Worm (Caenorhabditis elegans): Measurements from ENCODE around the gene somi-1.

somi-1 gene

DNA sequence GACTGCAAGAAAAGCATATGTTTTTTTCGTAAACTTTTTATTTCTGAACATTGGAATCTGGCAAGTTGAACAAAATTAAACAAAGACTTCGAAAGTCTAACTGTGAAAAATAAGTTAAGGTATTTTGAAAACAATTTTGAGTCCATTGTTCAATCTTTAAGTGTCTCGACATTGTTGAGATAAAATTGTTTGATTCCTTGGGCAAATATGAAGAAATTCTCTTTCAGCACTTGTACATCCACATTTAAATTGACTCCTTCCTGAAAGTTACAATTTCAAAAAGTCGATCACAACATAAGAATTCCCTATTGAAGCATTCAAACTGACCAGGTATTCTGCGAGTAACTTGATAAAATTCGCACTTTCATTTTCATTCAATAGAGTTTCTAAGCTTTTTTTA, 24.9 kb upstream of the somi-1 start:
- TF ChIP-seq unc-39 (tag; optimal IDR thresholded peaks at IDR 0.05) (no peak), sem-2 (GFP tag; optimal IDR thresholded peaks at IDR 0.05) (no peak), nhr-237 (tag; optimal IDR thresholded peaks at IDR 0.05) (no peak), M03D4.4 (tag; optimal IDR thresholded peaks at IDR 0.05) (no peak), snpc-4 (tag; optimal IDR thresholded peaks at IDR 0.05) (no peak), nhr-76 (tag; optimal IDR thresholded peaks at IDR 0.05) (no peak), unc-62 (GFP tag; optimal IDR thresholded peaks at IDR 0.05) (no peak), cnd-1 (tag; optimal IDR thresholded peaks at IDR 0.05) (no peak), mep-1 (tag; optimal IDR thresholded peaks at IDR 0.05) (no peak), elt-1 (tag; optimal IDR thresholded peaks at IDR 0.05; ENCODE audit: borderline replicate concordance, insufficient read depth) (no peak)

DNA sequence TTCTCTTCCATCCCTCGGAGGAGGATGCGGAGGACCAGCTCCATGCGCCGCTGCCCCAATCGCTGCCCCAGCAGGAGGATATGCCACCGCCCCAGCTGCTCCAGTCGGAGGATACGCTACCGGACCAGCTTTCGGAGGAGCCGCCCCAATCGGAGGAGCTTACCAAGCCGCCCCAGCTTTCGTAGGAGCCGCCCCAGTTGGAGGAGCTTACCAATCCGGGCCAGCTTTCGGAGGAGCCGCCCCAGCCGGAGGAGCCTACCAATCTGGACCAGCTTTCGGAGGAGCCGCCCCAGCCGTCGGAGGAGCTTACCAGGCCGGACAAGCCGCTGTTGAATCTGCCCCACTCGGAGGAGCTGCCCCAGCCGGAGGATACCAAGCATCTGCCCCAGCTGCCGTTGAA, 24.3 kb upstream of the somi-1 start:
- peak; percentile 6 for TF ChIP-seq ceh-43 (GFP tag; optimal IDR thresholded peaks at IDR 0.05)
- no peak for TF ChIP-seq lin-13 (tag; optimal IDR thresholded peaks at IDR 0.05)
- no peak for TF ChIP-seq nhr-237 (tag; optimal IDR thresholded peaks at IDR 0.05)
- no peak for TF ChIP-seq sem-2 (GFP tag; optimal IDR thresholded peaks at IDR 0.05)
- TF ChIP-seq snpc-4 (tag; optimal IDR thresholded peaks at IDR 0.05): no peak
- TF ChIP-seq ceh-83 (GFP tag; optimal IDR thresholded peaks at IDR 0.05): peak; percentile 31
- TF ChIP-seq mab-5 (tag; optimal IDR thresholded peaks at IDR 0.05): no peak
- no peak for TF ChIP-seq ztf-11 (tag; optimal IDR thresholded peaks at IDR 0.05)
- no peak for TF ChIP-seq cnd-1 (tag; optimal IDR thresholded peaks at IDR 0.05)
- no peak for TF ChIP-seq ces-1 (GFP tag; optimal IDR thresholded peaks at IDR 0.05)
- no peak for TF ChIP-seq hlh-1 (tag; optimal IDR thresholded peaks at IDR 0.05)
- TF ChIP-seq zip-8 (tag; optimal IDR thresholded peaks at IDR 0.05): no peak

ce11 chrV:13414585-13414984, 23.4 kb upstream of the somi-1 start, which contains the start of gene cut-2:
TSS of gene cut-2 (plus strand) at chrV:13414949.
- TF ChIP-seq blmp-1 (tag; optimal IDR thresholded peaks at IDR 0.05): peak; percentile 41
- no peak for TF ChIP-seq unc-39 (tag; optimal IDR thresholded peaks at IDR 0.05)
- TF ChIP-seq elt-1 (tag; optimal IDR thresholded peaks at IDR 0.05; ENCODE audit: borderline replicate concordance, insufficient read depth): peak; percentile 71

DNA sequence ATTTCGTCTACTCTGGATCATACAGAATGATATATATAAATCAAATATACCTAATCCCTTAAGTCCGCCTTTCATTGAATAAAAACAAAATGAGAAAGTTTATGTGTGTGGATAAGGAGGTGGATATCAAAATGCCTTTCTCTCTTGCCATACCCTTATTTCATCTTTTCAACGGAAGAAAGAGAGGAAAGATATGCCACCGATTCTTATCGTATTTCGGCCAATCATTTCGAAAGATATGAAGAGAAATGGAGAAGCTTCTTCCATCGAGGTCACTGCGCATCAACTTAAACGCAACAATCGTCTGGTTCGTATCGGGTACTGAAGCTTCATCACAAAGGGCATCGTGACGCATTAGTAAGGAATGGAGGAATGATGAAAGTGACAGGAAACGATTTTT, 22.1 kb upstream of the somi-1 start:
- no peak for TF ChIP-seq nhr-2 (tag; optimal IDR thresholded peaks at IDR 0.05)
- TF ChIP-seq pha-4 (tag; optimal IDR thresholded peaks at IDR 0.05): no peak
- peak; percentile 57 for TF ChIP-seq blmp-1 (tag; optimal IDR thresholded peaks at IDR 0.05)
- no peak for TF ChIP-seq cnd-1 (tag; optimal IDR thresholded peaks at IDR 0.05)
- peak; percentile 82 for TF ChIP-seq elt-1 (tag; optimal IDR thresholded peaks at IDR 0.05; ENCODE audit: borderline replicate concordance, insufficient read depth)
- no peak for TF ChIP-seq ham-2 (GFP tag; optimal IDR thresholded peaks at IDR 0.05)
- TF ChIP-seq elt-3 (tag; optimal IDR thresholded peaks at IDR 0.05): peak; percentile 46

DNA sequence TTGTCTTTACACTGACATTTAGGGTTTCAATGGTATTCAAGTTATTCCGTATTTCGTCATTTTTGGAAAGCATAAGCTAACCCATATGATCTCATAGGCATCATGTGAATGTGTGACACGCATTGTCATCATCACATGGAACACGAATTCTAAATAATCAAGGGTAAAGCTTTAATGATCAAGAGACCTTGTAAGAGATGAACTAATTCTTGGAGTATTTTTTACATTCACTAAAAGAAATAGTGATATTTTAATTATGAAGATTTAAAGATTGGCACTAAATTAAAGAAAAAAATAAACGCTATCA, 20.8 kb upstream of the somi-1 start:
- TF ChIP-seq unc-120 (tag; optimal IDR thresholded peaks at IDR 0.05; ENCODE audit: poor library complexity, severe bottlenecking) (no peak), sptf-1 (tag; optimal IDR thresholded peaks at IDR 0.05) (no peak), flh-1 (GFP tag; optimal IDR thresholded peaks at IDR 0.05) (no peak), tbx-8 (GFP tag; optimal IDR thresholded peaks at IDR 0.05) (no peak), mep-1 (tag; optimal IDR thresholded peaks at IDR 0.05) (no peak), ham-2 (GFP tag; optimal IDR thresholded peaks at IDR 0.05) (no peak), nhr-28 (tag; optimal IDR thresholded peaks at IDR 0.05) (no peak), nhr-2 (tag; optimal IDR thresholded peaks at IDR 0.05) (no peak), blmp-1 (tag; optimal IDR thresholded peaks at IDR 0.05) (no peak), ces-1 (GFP tag; optimal IDR thresholded peaks at IDR 0.05) (no peak), ceh-43 (GFP tag; optimal IDR thresholded peaks at IDR 0.05) (no peak), nhr-237 (tag; optimal IDR thresholded peaks at IDR 0.05) (no peak), M03D4.4 (tag; optimal IDR thresholded peaks at IDR 0.05) (no peak), unc-62 (GFP tag; optimal IDR thresholded peaks at IDR 0.05) (no peak), lin-32 (GFP tag; optimal IDR thresholded peaks at IDR 0.05) (no peak), snpc-4 (tag; optimal IDR thresholded peaks at IDR 0.05) (no peak), nhr-76 (tag; optimal IDR thresholded peaks at IDR 0.05) (no peak), drap-1 (GFP tag; optimal IDR thresholded peaks at IDR 0.05) (no peak)

Data from whole organism, mixed stage, embryonic.